Fruit fly (Drosophila melanogaster): ENCODE data around the gene CG10163.

The CG10163 gene

DNA sequence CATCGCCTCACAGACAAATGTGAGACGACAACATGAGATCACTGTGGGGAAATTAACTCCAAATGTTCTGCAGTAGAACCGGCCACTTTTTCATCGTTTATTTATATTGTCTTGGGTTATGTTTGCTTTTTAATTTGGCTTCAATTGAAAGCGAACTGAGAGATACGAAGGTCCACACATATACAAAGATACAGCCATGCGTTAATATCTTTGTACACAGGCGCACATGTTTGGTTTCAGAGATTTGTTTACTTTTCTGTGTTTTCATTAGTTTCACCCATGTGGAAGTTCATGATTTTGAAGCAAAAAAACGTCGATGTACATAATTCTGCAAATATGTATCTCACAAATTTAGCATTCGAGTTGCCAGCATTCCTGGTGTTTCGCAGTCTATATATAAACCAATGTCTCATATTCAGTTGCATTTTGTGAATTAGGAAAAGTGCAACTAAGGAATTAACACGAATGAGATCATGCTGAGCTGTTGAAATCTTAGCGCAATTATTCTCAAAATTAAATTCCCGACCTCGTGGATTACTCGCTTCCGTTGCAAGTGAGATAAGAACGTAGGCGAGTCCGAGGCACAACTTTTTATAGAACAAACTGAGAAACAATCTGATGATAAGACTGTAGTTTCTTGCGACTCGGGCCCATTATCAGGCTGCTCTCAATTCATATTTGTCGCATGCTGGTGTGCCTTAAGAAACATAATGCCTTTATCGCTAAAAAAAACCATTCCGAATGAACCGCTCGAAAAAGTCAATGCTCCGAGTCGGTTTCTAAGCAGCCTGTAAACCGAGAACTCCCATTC is 42.4 kb downstream of the CG10163 start (continued):
- peak; percentile 42 for TF ChIP-seq CG18619 (GFP tag; optimal IDR thresholded peaks at IDR 0.05)
- TF ChIP-seq HmgZ (tag; optimal IDR thresholded peaks at IDR 0.05), result peak; percentile 16
- TF ChIP-seq pb (GFP tag; optimal IDR thresholded peaks at IDR 0.05), result no peak
- TF ChIP-seq Med (GFP tag), result peak; percentile 85
- no peak for TF ChIP-seq ase (GFP tag; IDR thresholded peaks at IDR 0.05)
- TF ChIP-seq hkb (optimal IDR thresholded peaks at IDR 0.05), result no peak
- TF ChIP-seq hkb (GFP tag; IDR thresholded peaks at IDR 0.05), result no peak; the same call in 1 of the 2 replicates
